Worm (Caenorhabditis elegans) whole organism, early embryonic: ENCODE results near the gene Y43C5A.2.

ENCODE experiments used
- F13C5.2 ChIP-seq: sonication (generic microtip); optimal IDR thresholded peaks from 2 replicates; lab custom pipeline; 2017; ENCODE audit warnings: mild to moderate bottlenecking, missing genetic modification characterization, inconsistent platforms, missing compliant biosample characterization
- aly-1 ChIP-seq: sonication (generic microtip); optimal IDR thresholded peaks from 2 replicates; lab custom pipeline; 2016; ENCODE audit warnings: missing genetic modification characterization, missing compliant biosample characterization
- ama-1 ChIP-seq: fragments of 150-350 bp; optimal IDR thresholded peaks from 2 replicates; lab custom pipeline; 2014
- ceh-13 ChIP-seq: fragments of 200-800 bp; sonication (Bioruptor generic); optimal IDR thresholded peaks from 2 replicates; lab custom pipeline; 2018; ENCODE audit warnings: mild to moderate bottlenecking, missing genetic modification characterization, missing compliant biosample characterization
- ceh-36 ChIP-seq: sonication (generic microtip); optimal IDR thresholded peaks from 2 replicates; lab custom pipeline; 2016; ENCODE audit warnings: missing genetic modification characterization, inconsistent platforms, missing compliant biosample characterization
- flt-1 ChIP-seq: fragments of 200-800 bp; sonication (Bioruptor generic); IDR thresholded peaks from 2 replicates; pipeline ENCODE4 v1.3.6; 2022; ENCODE audit warnings: missing genetic modification characterization, missing compliant biosample characterization
- hmg-4 ChIP-seq: fragments of 200-800 bp; sonication (Bioruptor generic); optimal IDR thresholded peaks from 2 replicates; lab custom pipeline; 2018; ENCODE audit warnings: mild to moderate bottlenecking, missing genetic modification characterization, missing compliant biosample characterization
- hnd-1 ChIP-seq: sonication (generic microtip); optimal IDR thresholded peaks from 2 replicates; lab custom pipeline; 2016; ENCODE audit warnings: missing genetic modification characterization, missing compliant biosample characterization
- scrt-1 ChIP-seq: fragments of 200-800 bp; sonication (Bioruptor generic); IDR thresholded peaks from 2 replicates; pipeline ENCODE4 v1.3.6; 2022; ENCODE audit warnings: missing genetic modification characterization, missing compliant biosample characterization
- sea-1 ChIP-seq: fragments of 200-800 bp; sonication (Bioruptor generic); conservative IDR thresholded peaks from 2 replicates; pipeline ENCODE4 v1.3.6; 2022; ENCODE audit warnings: missing genetic modification characterization, missing compliant biosample characterization
- tbx-11 ChIP-seq: fragments of 200-800 bp; sonication (Bioruptor generic); IDR thresholded peaks from 2 replicates; pipeline ENCODE4 v1.3.6; 2022; ENCODE audit warnings: missing genetic modification characterization, missing compliant biosample characterization

DNA sequence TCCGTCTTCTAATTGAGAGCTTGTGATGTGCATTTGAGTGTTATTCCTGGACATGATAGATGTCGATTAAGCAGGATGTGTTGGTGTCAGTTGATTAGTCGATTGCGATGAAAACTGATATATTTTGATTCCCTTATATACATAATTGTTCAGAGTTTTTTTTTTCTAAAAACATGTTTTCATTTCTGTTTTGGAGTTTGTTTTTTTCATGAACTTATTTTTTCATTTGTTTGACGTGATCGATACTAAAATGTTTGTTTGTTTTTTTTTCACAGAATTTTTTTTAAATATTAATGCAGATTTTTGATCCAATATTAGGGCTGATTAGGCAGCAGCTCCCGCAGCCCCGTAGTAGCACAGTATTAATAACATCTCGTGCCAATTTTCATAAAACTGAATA lies 48.5 kb downstream of the Y43C5A.2 start, which contains the start of gene R09E10.2:
- TF ChIP-seq ama-1 (lab: Kevin White, UChicago), result no peak
- no peak for TF ChIP-seq F13C5.2 (tag; lab: Kevin White, UChicago)
- TF ChIP-seq tbx-11 (GFP tag; lab: Robert Waterston, UW), result no peak
- TF ChIP-seq scrt-1 (GFP tag; lab: Robert Waterston, UW), result no peak
- no peak for TF ChIP-seq hnd-1 (tag; lab: Kevin White, UChicago)
- TF ChIP-seq aly-1 (tag; lab: Kevin White, UChicago), result no peak
- no peak for TF ChIP-seq ceh-13 (GFP tag; lab: Kevin White, UChicago)
- TF ChIP-seq hmg-4, result no peak
- TF ChIP-seq sea-1 (GFP tag; lab: Robert Waterston, UW), result no peak
- no peak for TF ChIP-seq ceh-36 (tag; lab: Kevin White, UChicago)
- no peak for TF ChIP-seq flt-1 (GFP tag; lab: Robert Waterston, UW)
